Worm (Caenorhabditis elegans) whole organism, mixed stage, embryonic: Measurements from ENCODE around the gene M18.3.

Experiments
- bed-3 ChIP-seq: fragments of 200-800 bp; sonication (Bioruptor generic); optimal IDR thresholded peaks from 3 replicates; lab custom pipeline; 2018; ENCODE audit warnings: mild to moderate bottlenecking, missing genetic modification characterization, moderate library complexity, missing compliant biosample characterization
- blmp-1 ChIP-seq: fragments of 150-350 bp; optimal IDR thresholded peaks from 2 replicates; lab custom pipeline; 2014; ENCODE audit warnings: missing biosample characterization, missing genetic modification characterization
- lsy-2 ChIP-seq: fragments of 150-350 bp; optimal IDR thresholded peaks from 2 replicates; lab custom pipeline; 2014; ENCODE audit warnings: missing biosample characterization, missing genetic modification characterization
- nhr-12 ChIP-seq: fragments of 150-350 bp; optimal IDR thresholded peaks from 2 replicates; lab custom pipeline; 2014; ENCODE audit warnings: missing biosample characterization, missing genetic modification characterization
- nhr-237 ChIP-seq: fragments of 150-350 bp; optimal IDR thresholded peaks from 2 replicates; lab custom pipeline; 2014; ENCODE audit warnings: missing biosample characterization, missing genetic modification characterization
- nhr-76 ChIP-seq: sonication (generic microtip); optimal IDR thresholded peaks from 2 replicates; lab custom pipeline; 2017; ENCODE audit warnings: missing biosample characterization, missing genetic modification characterization
- pha-4 ChIP-seq: fragments of 150-350 bp; optimal IDR thresholded peaks from 2 replicates; lab custom pipeline; 2018; ENCODE audit warnings: missing biosample characterization, missing genetic modification reagents, missing genetic modification characterization
- snpc-4 ChIP-seq: fragments of 150-350 bp; optimal IDR thresholded peaks from 2 replicates; lab custom pipeline; 2014; ENCODE audit warnings: missing biosample characterization, missing genetic modification characterization
- sptf-1 ChIP-seq: sonication (generic microtip); optimal IDR thresholded peaks from 2 replicates; lab custom pipeline; 2017; ENCODE audit warnings: mild to moderate bottlenecking, missing genetic modification characterization, moderate library complexity, missing compliant biosample characterization
- unc-39 ChIP-seq: fragments of 150-350 bp; optimal IDR thresholded peaks from 2 replicates; lab custom pipeline; 2014; ENCODE audit warnings: missing biosample characterization, missing genetic modification characterization
- unc-62 ChIP-seq: fragments of 150-350 bp; optimal IDR thresholded peaks from 2 replicates; lab custom pipeline; 2014; ENCODE audit warnings: missing biosample characterization, missing genetic modification reagents, missing genetic modification characterization
- ztf-11 ChIP-seq: fragments of 150-350 bp; optimal IDR thresholded peaks from 2 replicates; lab custom pipeline; 2014; ENCODE audit warnings: missing biosample characterization, missing genetic modification characterization

- no peak for TF ChIP-seq unc-62 (GFP tag; lab: Kevin White, UChicago)
- TF ChIP-seq sptf-1, result no peak
- no peak for TF ChIP-seq snpc-4 (tag; lab: Kevin White, UChicago)
- TF ChIP-seq unc-39, result no peak
- TF ChIP-seq bed-3 (GFP tag; lab: Kevin White, UChicago), result no peak
- TF ChIP-seq pha-4 (tag; lab: Kevin White, UChicago), result no peak
- TF ChIP-seq nhr-237, result no peak
- no peak for TF ChIP-seq nhr-76 (tag; lab: Kevin White, UChicago)
- TF ChIP-seq blmp-1, result no peak
- TF ChIP-seq ztf-11, result no peak
- TF ChIP-seq nhr-12 (tag; lab: Kevin White, UChicago), result no peak
- TF ChIP-seq lsy-2, result no peak
These were observed 13.5 kb upstream of the M18.3 start, which contains the start of gene mig-32 for ce11 chrIV:12092113-12092512.
